Worm (Caenorhabditis elegans) whole organism, L4 larva: ENCODE results near the gene Y47D3B.4.

Experiments used
- ama-1 ChIP-seq: fragments of 150-350 bp; optimal IDR thresholded peaks from 2 replicates; lab custom pipeline; 2014; ENCODE audit warnings: inconsistent platforms, mixed read lengths
- hmg-1.1 ChIP-seq: fragments of 200-800 bp; sonication (Bioruptor generic); IDR thresholded peaks from 2 replicates; pipeline ENCODE4 v1.3.6; 2022; ENCODE audit warnings: missing genetic modification reagents, missing genetic modification characterization, missing compliant biosample characterization
- mdl-1 ChIP-seq, 2 experiments: fragments of 150-350 bp in 1 of 2; sonication (generic microtip) in 1 of 2; optimal IDR thresholded peaks; 2 replicates each; lab custom pipeline; 2014 to 2017; ENCODE audit warnings: missing biosample characterization in 2 of 2, missing genetic modification characterization in 2 of 2
- nhr-42 ChIP-seq: fragments of 200-800 bp; sonication (Bioruptor generic); IDR thresholded peaks from 2 replicates; pipeline ENCODE4 v1.3.6; 2022; ENCODE audit warnings: missing genetic modification characterization, missing compliant biosample characterization
- spr-3 ChIP-seq: fragments of 200-800 bp; sonication (Bioruptor generic); optimal IDR thresholded peaks from 2 replicates; lab custom pipeline; 2018; ENCODE audit warnings: mild to moderate bottlenecking, missing genetic modification characterization, missing compliant biosample characterization
- unc-62 ChIP-seq, 3 experiments: fragments of 150-350 bp in 1 of 3; sonication (generic microtip); optimal IDR thresholded peaks in 2 of 3; peaks in 1 of 3; 1 replicate in 1 of 3; 2 replicates in 2 of 3; lab custom pipeline; 2014 to 2017; ENCODE audit warnings: missing biosample characterization in 3 of 3, missing genetic modification characterization in 3 of 3, missing genetic modification reagents in 3 of 3, missing genotype in 1 of 3
- zag-1 ChIP-seq: fragments of 150-350 bp; optimal IDR thresholded peaks from 2 replicates; lab custom pipeline; 2014; ENCODE audit warnings: missing biosample characterization, missing genetic modification characterization

DNA sequence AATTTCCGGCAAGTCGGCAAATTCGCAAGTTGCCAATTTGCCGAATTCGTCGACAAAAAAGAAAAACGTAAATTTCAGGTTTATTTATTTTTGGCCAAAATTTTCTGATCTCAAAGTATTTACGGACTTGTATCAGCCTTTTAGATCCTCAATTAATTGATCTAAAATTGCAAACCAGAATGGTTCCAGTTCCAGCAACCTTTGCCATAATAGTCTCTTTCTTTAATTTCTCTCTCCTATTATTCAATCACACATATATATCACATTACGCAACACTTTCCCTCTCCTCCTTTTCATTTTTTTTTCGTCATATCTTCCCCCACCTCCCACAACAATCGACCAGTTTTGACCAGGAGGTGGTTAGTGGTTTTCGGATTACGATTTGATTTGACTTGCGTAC, 7.7 kb upstream of the Y47D3B.4 start, which contains the start of gene Y47D3B.3:
- TF ChIP-seq mdl-1 (tag; optimal IDR thresholded peaks at IDR 0.05; lab: Kevin White, UChicago) = no peak
- no peak for TF ChIP-seq spr-3 (GFP tag; lab: Kevin White, UChicago)
- TF ChIP-seq ama-1 (lab: Kevin White, UChicago) = no peak
- TF ChIP-seq unc-62 (GFP tag; optimal IDR thresholded peaks at IDR 0.05 in 1 of 2; lab: Kevin White, UChicago) = no peak
- no peak for TF ChIP-seq unc-62 (tag; optimal IDR thresholded peaks at IDR 0.05; lab: Kevin White, UChicago)
- no peak for TF ChIP-seq hmg-1.1 (GFP tag; lab: Robert Waterston, UW)
- no peak for TF ChIP-seq zag-1 (tag; lab: Kevin White, UChicago)
- no peak for TF ChIP-seq nhr-42
